Fruit fly (Drosophila melanogaster) S2 (cell line): Measurements from ENCODE around the gene CG9270.

Experiments used
- CG8478 ChIP-seq: fragments of >200 bp; optimal IDR thresholded peaks from 2 replicates; lab custom pipeline; 2018
- CTCF ChIP-seq, 2 experiments: fragments of >200 bp; optimal IDR thresholded peaks; 2 replicates each; lab custom pipeline; 2018

dm6 chr2L:20913528-20913927, 20.4 kb downstream of the CG9270 start:
- no peak for TF ChIP-seq CG8478
- TF ChIP-seq CTCF (optimal IDR thresholded peaks at IDR 0.05; lab: Kevin White, UChicago), result no peak
